Worm (Caenorhabditis elegans): ENCODE measurements around the gene C03G6.17.

The C03G6.17 gene

ce11 chrV:7424336-7424735 is 43.4 kb upstream of the C03G6.17 start, which contains the start of gene F18E3.10:
TSS of gene F18E3.10 (minus strand) at chrV:7424436.
- no peak for TF ChIP-seq npax-4 (tag; optimal IDR thresholded peaks at IDR 0.05)

- TF ChIP-seq C38D4.7 (GFP tag; optimal IDR thresholded peaks at IDR 0.05) (no peak), gmeb-2 (tag; optimal IDR thresholded peaks at IDR 0.05) (no peak), hlh-6 (tag; optimal IDR thresholded peaks at IDR 0.05) (no peak), K09A11.1 (tag; optimal IDR thresholded peaks at IDR 0.05; ENCODE audit: insufficient read depth) (no peak), T23F11.4 (GFP tag; optimal IDR thresholded peaks at IDR 0.05) (no peak), lin-11 (tag; optimal IDR thresholded peaks at IDR 0.05) (no peak), ref-2 (tag; optimal IDR thresholded peaks at IDR 0.05) (no peak), ceh-9 (tag; optimal IDR thresholded peaks at IDR 0.05) (no peak), ceh-48 (tag; optimal IDR thresholded peaks at IDR 0.05) (no peak), fkh-10 (GFP tag; optimal IDR thresholded peaks at IDR 0.05) (no peak), ceh-34 (tag; optimal IDR thresholded peaks at IDR 0.05) (no peak)
Observed at ce11 chrV:7420162-7420561, 39.3 kb upstream of the C03G6.17 start, which contains the start of gene srxa-4. TSS of gene srxa-4 (plus strand) at chrV:7420462.

- TF ChIP-seq ceh-6 (GFP tag; optimal IDR thresholded peaks at IDR 0.05) (no peak), K02D7.2 (tag; optimal IDR thresholded peaks at IDR 0.05) (no peak), hlh-8 (tag; optimal IDR thresholded peaks at IDR 0.05) (no peak), nfya-1 (tag; optimal IDR thresholded peaks at IDR 0.05) (no peak), pros-1 (tag; optimal IDR thresholded peaks at IDR 0.05) (no peak), ztf-16 (tag; optimal IDR thresholded peaks at IDR 0.05) (no peak), pqm-1 (tag; optimal IDR thresholded peaks at IDR 0.05) (no peak), fkh-6 (tag; optimal IDR thresholded peaks at IDR 0.05) (no peak), odd-2 (tag; optimal IDR thresholded peaks at IDR 0.05) (no peak), fkh-10 (GFP tag; optimal IDR thresholded peaks at IDR 0.05) (no peak), eyg-1 (tag; optimal IDR thresholded peaks at IDR 0.05) (no peak), hlh-15 (tag; optimal IDR thresholded peaks at IDR 0.05) (no peak)
Observed at ce11 chrV:7417018-7417716, 36.3 kb upstream of the C03G6.17 start, which contains the start of gene srw-67. TSS of gene srw-67 (plus strand) at chrV:7417660.

ce11 chrV:7416569-7416968 is 35.7 kb upstream of the C03G6.17 start:
- TF ChIP-seq ahr-1 (tag; optimal IDR thresholded peaks at IDR 0.05) = no peak
- no peak for TF ChIP-seq ceh-45 (GFP tag; IDR thresholded peaks at IDR 0.05)
- TF ChIP-seq unc-86 (tag; optimal IDR thresholded peaks at IDR 0.05) = no peak
- no peak for TF ChIP-seq fkh-6 (tag; optimal IDR thresholded peaks at IDR 0.05)
- no peak for TF ChIP-seq ref-2 (tag; optimal IDR thresholded peaks at IDR 0.05)
- no peak for TF ChIP-seq lim-6 (tag; optimal IDR thresholded peaks at IDR 0.05)
- TF ChIP-seq F13H6.1 (tag; optimal IDR thresholded peaks at IDR 0.05) = no peak
- no peak for TF ChIP-seq ceh-31 (tag; optimal IDR thresholded peaks at IDR 0.05)

- no peak for TF ChIP-seq T23F11.4 (GFP tag; optimal IDR thresholded peaks at IDR 0.05)
- no peak for TF ChIP-seq hlh-6 (tag; optimal IDR thresholded peaks at IDR 0.05)
- no peak for TF ChIP-seq sox-2 (GFP tag; IDR thresholded peaks at IDR 0.05)
- TF ChIP-seq lin-11 (tag; optimal IDR thresholded peaks at IDR 0.05) = no peak
- no peak for TF ChIP-seq C38D4.7 (GFP tag; optimal IDR thresholded peaks at IDR 0.05)
- no peak for TF ChIP-seq pax-1 (tag; optimal IDR thresholded peaks at IDR 0.05)
- TF ChIP-seq unc-86 (tag; optimal IDR thresholded peaks at IDR 0.05) = no peak
- TF ChIP-seq ceh-6 (GFP tag; optimal IDR thresholded peaks at IDR 0.05) = no peak
- no peak for TF ChIP-seq unc-55 (GFP tag; optimal IDR thresholded peaks at IDR 0.05)
- TF ChIP-seq unc-3 (GFP tag; conservative IDR thresholded peaks at IDR 0.05) = no peak
- no peak for TF ChIP-seq unc-3 (tag; optimal IDR thresholded peaks at IDR 0.05)
- no peak for TF ChIP-seq gmeb-2 (tag; optimal IDR thresholded peaks at IDR 0.05)
- no peak for TF ChIP-seq pat-9 (tag; optimal IDR thresholded peaks at IDR 0.05)
- TF ChIP-seq hlh-13 (GFP tag; optimal IDR thresholded peaks at IDR 0.05) = no peak
- TF ChIP-seq ttx-3 (tag; optimal IDR thresholded peaks at IDR 0.05) = no peak
- TF ChIP-seq ceh-34 (tag; optimal IDR thresholded peaks at IDR 0.05) = no peak
Observed at ce11 chrV:7415780-7416428, 35.0 kb upstream of the C03G6.17 start, which contains the start of gene F18E3.13. TSS of gene F18E3.13 (plus strand) at chrV:7416164.

Measured in whole organism, late embryonic.